Fruit fly (Drosophila melanogaster) whole organism, embryonic: ENCODE data around the gene vers.

ENCODE experiments used
- Asciz ChIP-seq: fragments of 200-800 bp; sonication (Bioruptor generic); optimal IDR thresholded peaks from 2 replicates; lab custom pipeline; 2017; ENCODE audit warnings: missing biosample characterization, mild to moderate bottlenecking, missing genetic modification characterization, missing genetic modification reagents
- BEAF-32 ChIP-seq: fragments of 200-800 bp; sonication (Bioruptor generic); optimal IDR thresholded peaks from 3 replicates; lab custom pipeline; 2017; ENCODE audit warnings: missing biosample characterization, missing genetic modification characterization, mild to moderate bottlenecking, moderate library complexity, missing genetic modification reagents
- CG1024 ChIP-seq: fragments of 200-800 bp; sonication (Bioruptor generic); IDR thresholded peaks from 2 replicates; pipeline ENCODE4 v1.3.6; 2022; ENCODE audit warnings: missing biosample characterization, missing genetic modification characterization
- CG10959 ChIP-seq: fragments of 200-800 bp; sonication (Bioruptor generic); IDR thresholded peaks from 2 replicates; pipeline ENCODE4 v1.3.6; 2022; ENCODE audit warnings: missing biosample characterization, missing genetic modification characterization
- CG11560 ChIP-seq: fragments of 200-800 bp; sonication (Bioruptor generic); IDR thresholded peaks from 3 replicates; pipeline ENCODE4 v1.3.6; 2022; ENCODE audit warnings: missing biosample characterization, missing genetic modification characterization
- CG12942 ChIP-seq: fragments of 200-800 bp; sonication (Bioruptor generic); optimal IDR thresholded peaks from 3 replicates; lab custom pipeline; 2016; ENCODE audit warnings: missing biosample characterization, missing genetic modification characterization
- CG1602 ChIP-seq: fragments of 200-800 bp; sonication (Bioruptor generic); optimal IDR thresholded peaks from 3 replicates; lab custom pipeline; 2016; ENCODE audit warnings: missing biosample characterization, missing genetic modification characterization
- CG1603 ChIP-seq: fragments of 200-800 bp; sonication (Bioruptor generic); optimal IDR thresholded peaks from 2 replicates; lab custom pipeline; 2019; ENCODE audit warnings: missing biosample characterization, mild to moderate bottlenecking, missing genetic modification characterization, moderate library complexity
- CG16863 ChIP-seq: fragments of 200-800 bp; sonication (Bioruptor generic); optimal IDR thresholded peaks from 3 replicates; lab custom pipeline; 2016; ENCODE audit warnings: missing biosample characterization, missing genetic modification characterization
- CG17568 ChIP-seq: fragments of 200-800 bp; sonication (Bioruptor generic); optimal IDR thresholded peaks from 2 replicates; lab custom pipeline; 2018; ENCODE audit warnings: missing biosample characterization, mild to moderate bottlenecking, missing genetic modification characterization, moderate library complexity
- CG17612 ChIP-seq: fragments of 200-800 bp; sonication (Bioruptor generic); IDR thresholded peaks from 2 replicates; pipeline ENCODE4 v1.3.6; 2022; ENCODE audit warnings: missing biosample characterization, missing genetic modification characterization
- CG18011 ChIP-seq: fragments of 200-800 bp; sonication (Bioruptor generic); optimal IDR thresholded peaks from 2 replicates; lab custom pipeline; 2017; ENCODE audit warnings: missing biosample characterization, missing genetic modification characterization, mild to moderate bottlenecking, moderate library complexity, missing genotype
- CG2875 ChIP-seq: fragments of 200-800 bp; sonication (Bioruptor generic); optimal IDR thresholded peaks from 2 replicates; lab custom pipeline; 2017; ENCODE audit warnings: missing biosample characterization, mild to moderate bottlenecking, missing genetic modification characterization, missing genetic modification reagents
- CG30020 ChIP-seq: fragments of 200-800 bp; optimal IDR thresholded peaks from 2 replicates; lab custom pipeline; 2019; ENCODE audit warnings: missing biosample characterization, mild to moderate bottlenecking, missing genetic modification characterization, moderate library complexity
- CG34422 ChIP-seq: fragments of 200-800 bp; sonication (Bioruptor generic); IDR thresholded peaks from 3 replicates; pipeline ENCODE4 v1.3.6; 2022; ENCODE audit warnings: missing biosample characterization, missing genetic modification characterization
- CG43689 ChIP-seq: fragments of 200-800 bp; sonication (Bioruptor generic); IDR thresholded peaks from 2 replicates; pipeline ENCODE4 v1.3.6; 2022; ENCODE audit warnings: missing biosample characterization, missing genetic modification characterization
- CG5953 ChIP-seq: fragments of 200-800 bp; sonication (Bioruptor generic); IDR thresholded peaks from 2 replicates; pipeline ENCODE4 v1.3.6; 2022; ENCODE audit warnings: missing biosample characterization, missing genetic modification characterization
- CG7357 ChIP-seq: fragments of 200-800 bp; sonication (Bioruptor generic); IDR thresholded peaks from 3 replicates; pipeline ENCODE4 v1.3.6; 2022; ENCODE audit warnings: missing biosample characterization, missing genetic modification characterization
- CG7556 ChIP-seq: fragments of 200-800 bp; sonication (Bioruptor generic); optimal IDR thresholded peaks from 2 replicates; lab custom pipeline; 2017; ENCODE audit warnings: missing biosample characterization, mild to moderate bottlenecking, missing genetic modification characterization
- CG7786 ChIP-seq: fragments of 200-800 bp; sonication (Bioruptor generic); optimal IDR thresholded peaks from 2 replicates; lab custom pipeline; 2016; ENCODE audit warnings: missing biosample characterization, missing genetic modification characterization
- CG8944 ChIP-seq: fragments of 200-800 bp; sonication (Bioruptor generic); optimal IDR thresholded peaks from 3 replicates; lab custom pipeline; 2016; ENCODE audit warnings: missing biosample characterization, missing genetic modification characterization
- Dll ChIP-seq: fragments of 200-800 bp; sonication (Bioruptor generic); IDR thresholded peaks from 4 replicates; pipeline ENCODE4 v1.3.6; 2022; ENCODE audit warnings: missing biosample characterization, missing genetic modification characterization; ENCODE audit not compliant: partially characterized antibody
- Fer1 ChIP-seq: fragments of 200-800 bp; sonication (Bioruptor generic); optimal IDR thresholded peaks from 2 replicates; lab custom pipeline; 2017; ENCODE audit warnings: missing biosample characterization, mild to moderate bottlenecking, missing genetic modification characterization
- Med ChIP-seq: fragments of 200-800 bp; sonication (Bioruptor generic); peaks from one replicate; lab custom pipeline; 2016; ENCODE audit warnings: missing biosample characterization, missing genetic modification characterization, mild to moderate bottlenecking, inconsistent platforms, moderate library complexity
- Opbp ChIP-seq: fragments of 200-800 bp; sonication (Bioruptor generic); IDR thresholded peaks from 3 replicates; pipeline ENCODE4 v1.3.6; 2022; ENCODE audit warnings: missing biosample characterization, missing genetic modification characterization; ENCODE audit not compliant: partially characterized antibody
- ap ChIP-seq: fragments of 200-800 bp; sonication (Bioruptor generic); IDR thresholded peaks from 2 replicates; pipeline ENCODE4 v1.3.6; 2022; ENCODE audit warnings: missing biosample characterization, missing genetic modification characterization
- az2 ChIP-seq: fragments of 200-800 bp; sonication (Bioruptor generic); optimal IDR thresholded peaks from 3 replicates; lab custom pipeline; 2016; ENCODE audit warnings: missing biosample characterization, missing genetic modification characterization
- br ChIP-seq: fragments of >200 bp; optimal IDR thresholded peaks from 2 replicates; lab custom pipeline; 2017
- cg ChIP-seq: fragments of 200-800 bp; sonication (Bioruptor generic); optimal IDR thresholded peaks from 3 replicates; lab custom pipeline; 2019; ENCODE audit warnings: missing biosample characterization, mild to moderate bottlenecking, missing genetic modification characterization, moderate library complexity
- croc ChIP-seq: fragments of 200-800 bp; sonication (Bioruptor generic); conservative IDR thresholded peaks from 3 replicates; pipeline ENCODE4 v1.3.6; 2022; ENCODE audit warnings: missing biosample characterization, missing genetic modification characterization
- cwo ChIP-seq: fragments of 200-800 bp; sonication (Bioruptor generic); optimal IDR thresholded peaks from 3 replicates; lab custom pipeline; 2017; ENCODE audit warnings: missing biosample characterization, missing genetic modification characterization, mild to moderate bottlenecking, moderate library complexity, missing genetic modification reagents
- da ChIP-seq: fragments of 200-800 bp; sonication (Bioruptor generic); optimal IDR thresholded peaks from 2 replicates; lab custom pipeline; 2016; ENCODE audit warnings: missing biosample characterization, missing genetic modification characterization
- dm ChIP-seq: fragments of 200-800 bp; sonication (Bioruptor generic); optimal IDR thresholded peaks from 3 replicates; lab custom pipeline; 2016; ENCODE audit warnings: missing biosample characterization, missing genetic modification characterization
- en ChIP-seq: fragments of 200-800 bp; sonication (Bioruptor generic); optimal IDR thresholded peaks from 2 replicates; lab custom pipeline; 2016; ENCODE audit warnings: missing biosample characterization, missing genetic modification characterization
- eyg ChIP-seq: fragments of 200-800 bp; sonication (Bioruptor generic); optimal IDR thresholded peaks from 3 replicates; lab custom pipeline; 2016; ENCODE audit warnings: missing biosample characterization, missing genetic modification characterization
- fd96Cb ChIP-seq: fragments of 200-800 bp; sonication (Bioruptor generic); optimal IDR thresholded peaks from 2 replicates; lab custom pipeline; 2018; ENCODE audit warnings: missing biosample characterization, mild to moderate bottlenecking, missing genetic modification characterization, moderate library complexity
- fu2 ChIP-seq: fragments of 200-800 bp; sonication (Bioruptor generic); optimal IDR thresholded peaks from 2 replicates; lab custom pipeline; 2016; ENCODE audit warnings: missing biosample characterization, missing genetic modification characterization
- gsb ChIP-seq: fragments of 200-800 bp; sonication (Bioruptor generic); IDR thresholded peaks from 2 replicates; pipeline ENCODE4 v1.3.6; 2022; ENCODE audit warnings: missing biosample characterization, missing genetic modification characterization
- hth ChIP-seq: fragments of >200 bp; optimal IDR thresholded peaks from 2 replicates; lab custom pipeline; 2017; ENCODE audit warnings: inconsistent platforms
- jigr1 ChIP-seq: fragments of 200-800 bp; sonication (Bioruptor generic); IDR thresholded peaks from 3 replicates; pipeline ENCODE4 v1.3.6; 2022; ENCODE audit warnings: missing biosample characterization, missing genetic modification characterization
- mam ChIP-seq: fragments of 200-800 bp; sonication (Bioruptor generic); optimal IDR thresholded peaks from 3 replicates; lab custom pipeline; 2016; ENCODE audit warnings: missing biosample characterization, missing genetic modification characterization
- pb ChIP-seq: fragments of 200-800 bp; sonication (Bioruptor generic); optimal IDR thresholded peaks from 3 replicates; lab custom pipeline; 2016; ENCODE audit warnings: missing biosample characterization, missing genetic modification characterization
- sc ChIP-seq, 3 experiments: fragments of >200 bp in 2 of 3; fragments of 200-800 bp in 1 of 3; sonication (Bioruptor generic) in 1 of 3; optimal IDR thresholded peaks; 2 replicates in 2 of 3; 3 replicates in 1 of 3; lab custom pipeline; 2017; ENCODE audit warnings: mild to moderate bottlenecking in 1 of 3, missing biosample characterization in 1 of 3, missing genetic modification characterization in 1 of 3, missing genetic modification reagents in 1 of 3
- schlank ChIP-seq: fragments of 200-800 bp; sonication (Bioruptor generic); optimal IDR thresholded peaks from 2 replicates; lab custom pipeline; 2018; ENCODE audit warnings: missing biosample characterization, mild to moderate bottlenecking, missing genetic modification characterization
- sd ChIP-seq: fragments of 200-800 bp; sonication (Bioruptor generic); optimal IDR thresholded peaks from 3 replicates; lab custom pipeline; 2018; ENCODE audit warnings: missing biosample characterization, mild to moderate bottlenecking, missing genetic modification characterization, moderate library complexity
- slbo ChIP-seq: fragments of 200-800 bp; sonication (Bioruptor generic); IDR thresholded peaks from 2 replicates; pipeline ENCODE4 v1.3.6; 2022; ENCODE audit warnings: missing biosample characterization, missing genetic modification characterization
- slou ChIP-seq: fragments of 200-800 bp; sonication (Bioruptor generic); optimal IDR thresholded peaks from 3 replicates; lab custom pipeline; 2016; ENCODE audit warnings: missing biosample characterization, missing genetic modification characterization
- tio ChIP-seq: fragments of 200-800 bp; sonication (Bioruptor generic); optimal IDR thresholded peaks from 2 replicates; lab custom pipeline; 2017; ENCODE audit warnings: missing biosample characterization, missing genetic modification characterization, inconsistent platforms
- toy ChIP-seq: fragments of 200-800 bp; sonication (Bioruptor generic); IDR thresholded peaks from 2 replicates; pipeline ENCODE4 v1.3.6; 2022; ENCODE audit warnings: missing biosample characterization, missing genetic modification characterization
- unpg ChIP-seq: fragments of 200-800 bp; sonication (Bioruptor generic); optimal IDR thresholded peaks from 3 replicates; lab custom pipeline; 2018; ENCODE audit warnings: missing biosample characterization, mild to moderate bottlenecking, missing genetic modification characterization, moderate library complexity

The vers gene

dm6 chr3L:12145709-12146694 is 30.1 kb downstream of the vers start, which contains the start of the genes eIF3l and Nrx-IV (continued):
- TF ChIP-seq Fer1 (GFP tag; lab: Kevin White, UChicago) (no peak), ap (no peak), CG30020 (tag; lab: Kevin White, UChicago) (peak; percentile 27), br (lab: Kevin White, UChicago) (no peak), Med (peak; percentile 65), CG8944 (no peak), jigr1 (GFP tag; lab: Robert Waterston, UW) (no peak), CG7556 (no peak), CG16863 (GFP tag; lab: Kevin White, UChicago) (no peak), pb (GFP tag; lab: Kevin White, UChicago) (no peak), CG7357 (GFP tag; lab: Robert Waterston, UW) (no peak), mam (GFP tag; lab: Kevin White, UChicago) (no peak), CG2875 (GFP tag; lab: Kevin White, UChicago) (no peak), croc (GFP tag; lab: Robert Waterston, UW) (no peak), CG18011 (GFP tag; lab: Kevin White, UChicago) (no peak), gsb (no peak), cg (GFP tag; lab: Kevin White, UChicago) (no peak), CG5953 (GFP tag; lab: Robert Waterston, UW) (no peak), unpg (GFP tag; lab: Kevin White, UChicago) (no peak), az2 (GFP tag; lab: Kevin White, UChicago) (no peak), CG17568 (GFP tag; lab: Kevin White, UChicago) (no peak), fd96Cb (tag; lab: Kevin White, UChicago) (no peak), CG34422 (GFP tag; lab: Robert Waterston, UW) (no peak), eyg (GFP tag; lab: Kevin White, UChicago) (no peak), schlank (tag; lab: Kevin White, UChicago) (no peak), tio (GFP tag; lab: Kevin White, UChicago) (no peak), en (GFP tag; lab: Kevin White, UChicago) (no peak), dm (GFP tag; lab: Kevin White, UChicago) (no peak), CG11560 (tag; lab: Robert Waterston, UW) (no peak), cwo (no peak), CG1602 (no peak), CG17612 (GFP tag; lab: Robert Waterston, UW) (no peak), fu2 (GFP tag; lab: Kevin White, UChicago) (no peak), slou (GFP tag; lab: Kevin White, UChicago) (no peak), sd (tag; lab: Kevin White, UChicago) (no peak), Dll (GFP tag; lab: Robert Waterston, UW) (peak; percentile 83), CG1024 (GFP tag; lab: Robert Waterston, UW) (no peak), CG7786 (GFP tag; lab: Kevin White, UChicago) (no peak), hth (lab: Kevin White, UChicago) (no peak), slbo (no peak), sc (optimal IDR thresholded peaks at IDR 0.05; lab: Kevin White, UChicago) (no peak), sc (GFP tag; optimal IDR thresholded peaks at IDR 0.05; lab: Kevin White, UChicago) (no peak), CG10959 (GFP tag; lab: Robert Waterston, UW) (no peak), da (GFP tag; lab: Kevin White, UChicago) (no peak), CG1603 (no peak), Asciz (no peak), CG12942 (GFP tag; lab: Kevin White, UChicago) (no peak), CG43689 (GFP tag; lab: Robert Waterston, UW) (no peak), BEAF-32 (GFP tag; lab: Kevin White, UChicago) (peak; percentile 88), Opbp (GFP tag; lab: Robert Waterston, UW) (peak; percentile 54), toy (GFP tag; lab: Robert Waterston, UW) (no peak)
